Fruit fly (Drosophila melanogaster): ENCODE data around the gene CG5149.
A peak's percentile ranks its signal among the peaks of the same experiment; 100 is the strongest.

The CG5149 gene

DNA sequence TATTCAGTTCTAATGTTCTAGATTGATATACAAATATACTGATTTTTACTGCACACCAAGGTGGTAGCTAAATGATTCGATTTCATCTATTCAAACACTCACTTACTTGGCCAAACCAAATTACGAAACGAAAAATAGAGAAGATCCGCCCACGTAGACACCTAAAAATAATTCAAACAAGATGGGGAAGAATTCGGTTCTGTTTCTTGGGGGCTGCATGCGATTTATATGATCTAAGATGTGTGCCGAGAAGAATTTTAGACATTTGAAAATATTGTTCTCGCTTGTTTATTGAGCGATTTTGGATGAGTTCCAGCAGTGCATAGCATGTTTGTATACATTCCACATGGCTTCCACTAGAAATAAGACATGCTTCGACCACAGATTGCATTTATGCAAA, 19.6 kb upstream of the CG5149 start:
- TF ChIP-seq CG15073 (GFP tag; optimal IDR thresholded peaks at IDR 0.05): no peak
- TF ChIP-seq MTF-1 (GFP tag; optimal IDR thresholded peaks at IDR 0.05; ENCODE audit: borderline replicate concordance): no peak
- TF ChIP-seq CG12769 (tag; optimal IDR thresholded peaks at IDR 0.05): peak; percentile 15
- TF ChIP-seq Oaz (GFP tag; IDR thresholded peaks at IDR 0.05): no peak
- TF ChIP-seq Mad (GFP tag; optimal IDR thresholded peaks at IDR 0.05): no peak
- no peak for TF ChIP-seq Deaf1 (tag; optimal IDR thresholded peaks at IDR 0.05)
- no peak for TF ChIP-seq CG10431 (GFP tag; optimal IDR thresholded peaks at IDR 0.05)
- no peak for TF ChIP-seq cg (GFP tag; optimal IDR thresholded peaks at IDR 0.05)
- TF ChIP-seq CG3281 (GFP tag; optimal IDR thresholded peaks at IDR 0.05): no peak
- TF ChIP-seq pita (GFP tag; optimal IDR thresholded peaks at IDR 0.05): no peak
- no peak for TF ChIP-seq Kr (GFP tag; optimal IDR thresholded peaks at IDR 0.05)
- no peak for TF ChIP-seq CG1233 (GFP tag; optimal IDR thresholded peaks at IDR 0.05)
- no peak for TF ChIP-seq CG10267 (tag; optimal IDR thresholded peaks at IDR 0.05)
- peak; percentile 79 for TF ChIP-seq sr (GFP tag; IDR thresholded peaks at IDR 0.05)
- no peak for TF ChIP-seq CG6854 (GFP tag; optimal IDR thresholded peaks at IDR 0.05)
- TF ChIP-seq CG13894 (tag; optimal IDR thresholded peaks at IDR 0.05): no peak
- peak in 1 of 2 experiments; percentile 48 for TF ChIP-seq Pdp1 (GFP tag; optimal IDR thresholded peaks at IDR 0.05)
- TF ChIP-seq BtbVII (GFP tag; optimal IDR thresholded peaks at IDR 0.05): no peak
- no peak for TF ChIP-seq Mrtf (GFP tag; IDR thresholded peaks at IDR 0.05)
- TF ChIP-seq knrl (GFP tag; IDR thresholded peaks at IDR 0.05; ENCODE audit: partially characterized antibody): no peak
- no peak for TF ChIP-seq Sry-β (GFP tag; optimal IDR thresholded peaks at IDR 0.05)
- no peak for TF ChIP-seq insv (GFP tag; optimal IDR thresholded peaks at IDR 0.05)
- no peak for TF ChIP-seq CG7357 (GFP tag; IDR thresholded peaks at IDR 0.05)
- TF ChIP-seq shn (GFP tag; optimal IDR thresholded peaks at IDR 0.05): no peak
- no peak for TF ChIP-seq Hsf (GFP tag; optimal IDR thresholded peaks at IDR 0.05)
- no peak for TF ChIP-seq pan (optimal IDR thresholded peaks at IDR 0.05)
- TF ChIP-seq pan (GFP tag; optimal IDR thresholded peaks at IDR 0.05 in 1 of 2, IDR thresholded peaks at IDR 0.05 in 1 of 2): no peak
- no peak for TF ChIP-seq br (optimal IDR thresholded peaks at IDR 0.05)
- peak; percentile 85 for TF ChIP-seq sd (tag; optimal IDR thresholded peaks at IDR 0.05)

- TF ChIP-seq nerfin-1 (tag; optimal IDR thresholded peaks at IDR 0.05) (no peak), sd (tag; optimal IDR thresholded peaks at IDR 0.05) (peak; percentile 79), CG10543 (GFP tag; optimal IDR thresholded peaks at IDR 0.05) (peak; percentile 61), Blimp-1 (GFP tag; optimal IDR thresholded peaks at IDR 0.05) (no peak), CG12769 (tag; optimal IDR thresholded peaks at IDR 0.05) (peak; percentile 13), org-1 (GFP tag; optimal IDR thresholded peaks at IDR 0.05) (no peak), pfk (GFP tag; optimal IDR thresholded peaks at IDR 0.05) (no peak), sens (GFP tag) (peak; percentile 52), nau (GFP tag; optimal IDR thresholded peaks at IDR 0.05) (no peak), CG11560 (tag; IDR thresholded peaks at IDR 0.05) (no peak), Med (GFP tag) (peak; percentile 41), stwl (tag; optimal IDR thresholded peaks at IDR 0.05) (peak; percentile 27), cg (GFP tag; optimal IDR thresholded peaks at IDR 0.05) (peak; percentile 20)
Observed at dm6 chr2L:7404923-7405322, 16.9 kb upstream of the CG5149 start, which contains the start of gene CG5177. Gene CG5177, plus strand, starts transcription at chr2L:7405227.

DNA sequence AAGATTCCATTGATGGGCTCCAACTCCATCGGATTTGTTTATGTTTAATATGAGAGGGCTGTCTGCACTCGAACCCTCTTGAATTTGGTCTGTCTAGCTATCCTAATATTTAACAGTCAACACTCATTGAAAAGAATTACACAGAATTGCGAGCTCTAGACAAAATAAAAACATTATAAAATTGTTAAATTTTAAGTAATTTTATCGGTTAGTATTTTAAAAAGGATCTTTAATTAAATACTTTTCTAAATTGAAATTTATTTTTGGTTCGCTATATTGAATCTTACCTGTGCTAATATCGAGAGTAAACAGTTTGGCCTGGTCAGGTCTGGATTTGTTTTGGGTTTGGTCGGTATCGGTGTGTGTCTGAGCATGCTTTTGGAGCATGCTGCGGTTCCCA, 13.6 kb upstream of the CG5149 start:
- TF ChIP-seq CG14710 (tag; optimal IDR thresholded peaks at IDR 0.05) (peak; percentile 48), dmrt11E (tag; optimal IDR thresholded peaks at IDR 0.05) (peak; percentile 67), CG3163 (GFP tag; optimal IDR thresholded peaks at IDR 0.05) (no peak), fd96Cb (tag; optimal IDR thresholded peaks at IDR 0.05) (peak; percentile 55), CG14860 (GFP tag; IDR thresholded peaks at IDR 0.05; ENCODE audit: partially characterized antibody) (no peak), Lim3 (GFP tag; IDR thresholded peaks at IDR 0.05) (peak; percentile 35; the same call in 1 of the 2 replicates), Kr (GFP tag; optimal IDR thresholded peaks at IDR 0.05) (no peak), trem (tag; optimal IDR thresholded peaks at IDR 0.05) (peak; percentile 37), slp2 (GFP tag; optimal IDR thresholded peaks at IDR 0.05) (no peak), CG10147 (GFP tag; optimal IDR thresholded peaks at IDR 0.05) (peak; percentile 78), Dll (GFP tag; IDR thresholded peaks at IDR 0.05; ENCODE audit: partially characterized antibody) (no peak), CG16779 (GFP tag; IDR thresholded peaks at IDR 0.05) (no peak)

Measured in whole organism, embryonic.